Fruit fly (Drosophila melanogaster) whole organism, embryonic: ENCODE data around the gene CG5382.
A peak's percentile ranks its signal among the peaks of the same experiment; 100 is the strongest.

Experiments
- CG10147 ChIP-seq: fragments of 200-800 bp; sonication (Bioruptor generic); optimal IDR thresholded peaks from 2 replicates; lab custom pipeline; 2019; ENCODE audit warnings: missing biosample characterization, mild to moderate bottlenecking, missing genetic modification characterization, moderate library complexity
- CG10565 ChIP-seq: fragments of 200-800 bp; sonication (Bioruptor generic); optimal IDR thresholded peaks from 3 replicates; lab custom pipeline; 2016; ENCODE audit warnings: missing biosample characterization, mild to moderate bottlenecking, missing genetic modification characterization
- CG10959 ChIP-seq: fragments of 200-800 bp; sonication (Bioruptor generic); IDR thresholded peaks from 2 replicates; pipeline ENCODE4 v1.3.6; 2022; ENCODE audit warnings: missing biosample characterization, missing genetic modification characterization
- CG11247 ChIP-seq: fragments of 200-800 bp; sonication (Bioruptor generic); IDR thresholded peaks from 2 replicates; pipeline ENCODE4 v1.3.6; 2022; ENCODE audit warnings: missing biosample characterization, missing genetic modification characterization
- CG11560 ChIP-seq: fragments of 200-800 bp; sonication (Bioruptor generic); IDR thresholded peaks from 3 replicates; pipeline ENCODE4 v1.3.6; 2022; ENCODE audit warnings: missing biosample characterization, missing genetic modification characterization
- CG12744 ChIP-seq: fragments of 200-800 bp; sonication (Bioruptor generic); optimal IDR thresholded peaks from 2 replicates; lab custom pipeline; 2016; ENCODE audit warnings: missing biosample characterization, missing genetic modification characterization
- CG15514 ChIP-seq: fragments of 200-800 bp; sonication (Bioruptor generic); optimal IDR thresholded peaks from 3 replicates; lab custom pipeline; 2017; ENCODE audit warnings: missing biosample characterization, missing genetic modification characterization, mild to moderate bottlenecking, moderate library complexity, missing genetic modification reagents
- CG16779 ChIP-seq: fragments of 200-800 bp; sonication (Bioruptor generic); IDR thresholded peaks from 2 replicates; pipeline ENCODE4 v1.3.6; 2022; ENCODE audit warnings: missing biosample characterization, missing genetic modification characterization
- CG16815 ChIP-seq: fragments of 200-800 bp; sonication (Bioruptor generic); optimal IDR thresholded peaks from 3 replicates; lab custom pipeline; 2017; ENCODE audit warnings: missing biosample characterization, mild to moderate bottlenecking, missing genetic modification characterization
- CG17361 ChIP-seq: fragments of 200-800 bp; sonication (Bioruptor generic); IDR thresholded peaks from 3 replicates; pipeline ENCODE4 v1.3.6; 2022; ENCODE audit warnings: missing biosample characterization, missing genetic modification characterization
- CG17912 ChIP-seq: fragments of 200-800 bp; sonication (Bioruptor generic); optimal IDR thresholded peaks from 2 replicates; lab custom pipeline; 2018; ENCODE audit warnings: missing biosample characterization, mild to moderate bottlenecking, missing genetic modification characterization
- CG2202 ChIP-seq: fragments of 200-800 bp; sonication (Bioruptor generic); optimal IDR thresholded peaks from 2 replicates; lab custom pipeline; 2018; ENCODE audit warnings: missing biosample characterization, mild to moderate bottlenecking, missing genetic modification characterization
- CG33213 ChIP-seq: fragments of 200-800 bp; sonication (Bioruptor generic); optimal IDR thresholded peaks from 3 replicates; lab custom pipeline; 2016; ENCODE audit warnings: missing biosample characterization, missing genetic modification characterization
- CG6791 ChIP-seq: fragments of 200-800 bp; sonication (Bioruptor generic); IDR thresholded peaks from 3 replicates; pipeline ENCODE4 v1.3.6; 2022; ENCODE audit warnings: missing biosample characterization, missing genetic modification characterization; ENCODE audit not compliant: partially characterized antibody
- CG9932 ChIP-seq: fragments of 200-800 bp; sonication (Bioruptor generic); IDR thresholded peaks from 2 replicates; pipeline ENCODE4 v1.3.6; 2022; ENCODE audit warnings: missing biosample characterization, missing genetic modification characterization
- Ets65A ChIP-seq: fragments of 200-800 bp; sonication (Bioruptor generic); peaks from one replicate; lab custom pipeline; 2016; ENCODE audit warnings: missing biosample characterization, missing genetic modification characterization
- Ets97D ChIP-seq: fragments of 200-800 bp; sonication (Bioruptor generic); optimal IDR thresholded peaks from 3 replicates; lab custom pipeline; 2016; ENCODE audit warnings: missing biosample characterization, missing genetic modification characterization
- Fer3 ChIP-seq: fragments of 200-800 bp; sonication (Bioruptor generic); optimal IDR thresholded peaks from 2 replicates; lab custom pipeline; 2018; ENCODE audit warnings: missing biosample characterization, mild to moderate bottlenecking, missing genetic modification characterization, moderate library complexity
- Gsc ChIP-seq: fragments of 200-800 bp; sonication (Bioruptor generic); IDR thresholded peaks from 2 replicates; pipeline ENCODE4 v1.3.6; 2022; ENCODE audit warnings: missing biosample characterization, missing genetic modification characterization
- HLHmδ ChIP-seq: fragments of 200-800 bp; sonication (Bioruptor generic); optimal IDR thresholded peaks from 2 replicates; lab custom pipeline; 2018; ENCODE audit warnings: missing biosample characterization, mild to moderate bottlenecking, missing genetic modification characterization, moderate library complexity
- Hand ChIP-seq: fragments of 200-800 bp; sonication (Bioruptor generic); optimal IDR thresholded peaks from 2 replicates; lab custom pipeline; 2017; ENCODE audit warnings: mild to moderate bottlenecking, missing biosample characterization, missing genetic modification reagents, missing genetic modification characterization
- Hmr ChIP-seq: fragments of 200-800 bp; sonication (Bioruptor generic); optimal IDR thresholded peaks from 3 replicates; lab custom pipeline; 2017; ENCODE audit warnings: mild to moderate bottlenecking, missing biosample characterization, missing genetic modification reagents, missing genetic modification characterization
- Jarid2 ChIP-seq: fragments of 200-800 bp; sonication (Bioruptor generic); optimal IDR thresholded peaks from 3 replicates; lab custom pipeline; 2017; ENCODE audit warnings: mild to moderate bottlenecking, missing biosample characterization, missing genetic modification reagents, missing genetic modification characterization
- Max ChIP-seq: fragments of 200-800 bp; sonication (Bioruptor generic); optimal IDR thresholded peaks from 2 replicates; lab custom pipeline; 2016; ENCODE audit warnings: missing biosample characterization, mild to moderate bottlenecking, missing genetic modification characterization
- Meics ChIP-seq: fragments of 200-800 bp; sonication (Bioruptor generic); optimal IDR thresholded peaks from 2 replicates; lab custom pipeline; 2017; ENCODE audit warnings: missing biosample characterization, mild to moderate bottlenecking, missing genetic modification characterization
- NC2α ChIP-seq: fragments of 200-800 bp; sonication (Bioruptor generic); optimal IDR thresholded peaks from 2 replicates; lab custom pipeline; 2016; ENCODE audit warnings: missing biosample characterization, missing genetic modification characterization
- Scr ChIP-seq: fragments of 200-800 bp; sonication (Bioruptor generic); IDR thresholded peaks from 2 replicates; pipeline ENCODE4 v1.3.6; 2022; ENCODE audit warnings: missing biosample characterization, missing genetic modification characterization; ENCODE audit not compliant: partially characterized antibody
- Stat92E ChIP-seq, 3 experiments: fragments of >200 bp in 2 of 3; fragments of 200-800 bp in 1 of 3; sonication (Bioruptor generic) in 1 of 3; optimal IDR thresholded peaks; 2 replicates each; lab custom pipeline; 2017 to 2019; ENCODE audit warnings: missing biosample characterization in 3 of 3, missing genetic modification characterization in 3 of 3, mild to moderate bottlenecking in 1 of 3, moderate library complexity in 1 of 3
- aop ChIP-seq: fragments of 200-800 bp; sonication (Bioruptor generic); IDR thresholded peaks from 2 replicates; pipeline ENCODE4 v1.3.6; 2022; ENCODE audit warnings: missing biosample characterization, missing genetic modification characterization
- cad ChIP-seq: fragments of >200 bp; optimal IDR thresholded peaks from 2 replicates; lab custom pipeline; 2017; ENCODE audit warnings: missing biosample characterization, missing genetic modification characterization
- croc ChIP-seq: fragments of 200-800 bp; sonication (Bioruptor generic); conservative IDR thresholded peaks from 3 replicates; pipeline ENCODE4 v1.3.6; 2022; ENCODE audit warnings: missing biosample characterization, missing genetic modification characterization
- cwo ChIP-seq: fragments of 200-800 bp; sonication (Bioruptor generic); optimal IDR thresholded peaks from 3 replicates; lab custom pipeline; 2017; ENCODE audit warnings: missing biosample characterization, missing genetic modification characterization, mild to moderate bottlenecking, moderate library complexity, missing genetic modification reagents
- dmrt11E ChIP-seq: fragments of 200-800 bp; sonication (Bioruptor generic); optimal IDR thresholded peaks from 3 replicates; lab custom pipeline; 2018; ENCODE audit warnings: missing biosample characterization, mild to moderate bottlenecking, missing genetic modification characterization, moderate library complexity
- en ChIP-seq: fragments of 200-800 bp; sonication (Bioruptor generic); optimal IDR thresholded peaks from 2 replicates; lab custom pipeline; 2016; ENCODE audit warnings: missing biosample characterization, missing genetic modification characterization
- fd96Cb ChIP-seq: fragments of 200-800 bp; sonication (Bioruptor generic); optimal IDR thresholded peaks from 2 replicates; lab custom pipeline; 2018; ENCODE audit warnings: missing biosample characterization, mild to moderate bottlenecking, missing genetic modification characterization, moderate library complexity
- gem ChIP-seq: fragments of 200-800 bp; sonication (Bioruptor generic); optimal IDR thresholded peaks from 2 replicates; lab custom pipeline; 2019; ENCODE audit warnings: missing biosample characterization, mild to moderate bottlenecking, missing genetic modification characterization, moderate library complexity
- hkb ChIP-seq, 2 experiments: fragments of 200-800 bp in 1 of 2; fragments of >200 bp in 1 of 2; sonication (Bioruptor generic) in 1 of 2; IDR thresholded peaks in 1 of 2; optimal IDR thresholded peaks in 1 of 2; 2 replicates each; pipeline versions ENCODE4 v1.3.6 to Lab custom; 2017 to 2022; ENCODE audit warnings: missing biosample characterization in 1 of 2, missing genetic modification characterization in 1 of 2
- jigr1 ChIP-seq: fragments of 200-800 bp; sonication (Bioruptor generic); IDR thresholded peaks from 3 replicates; pipeline ENCODE4 v1.3.6; 2022; ENCODE audit warnings: missing biosample characterization, missing genetic modification characterization
- nerfin-2 ChIP-seq: fragments of 200-800 bp; sonication (Bioruptor generic); IDR thresholded peaks from 2 replicates; pipeline ENCODE4 v1.3.6; 2022; ENCODE audit warnings: missing biosample characterization, missing genetic modification characterization; ENCODE audit not compliant: partially characterized antibody
- nmo ChIP-seq: fragments of 200-800 bp; sonication (Bioruptor generic); optimal IDR thresholded peaks from 2 replicates; lab custom pipeline; 2018; ENCODE audit warnings: missing biosample characterization, mild to moderate bottlenecking, missing genetic modification characterization, moderate library complexity
- onecut ChIP-seq: fragments of 200-800 bp; sonication (Bioruptor generic); IDR thresholded peaks from 2 replicates; pipeline ENCODE4 v1.3.6; 2022; ENCODE audit warnings: missing biosample characterization, missing genetic modification characterization
- sens ChIP-seq: fragments of 200-800 bp; sonication (Bioruptor generic); peaks from one replicate; lab custom pipeline; 2016; ENCODE audit warnings: missing biosample characterization, missing genetic modification characterization
- slbo ChIP-seq: fragments of 200-800 bp; sonication (Bioruptor generic); IDR thresholded peaks from 2 replicates; pipeline ENCODE4 v1.3.6; 2022; ENCODE audit warnings: missing biosample characterization, missing genetic modification characterization
- slp2 ChIP-seq: fragments of 200-800 bp; sonication (Bioruptor generic); optimal IDR thresholded peaks from 2 replicates; lab custom pipeline; 2016; ENCODE audit warnings: missing biosample characterization, missing genetic modification characterization
- sna ChIP-seq: fragments of 200-800 bp; sonication (Bioruptor generic); IDR thresholded peaks from 2 replicates; pipeline ENCODE4 v1.3.6; 2022; ENCODE audit warnings: missing biosample characterization, missing genetic modification characterization; ENCODE audit not compliant: partially characterized antibody
- zen ChIP-seq: fragments of 200-800 bp; sonication (Bioruptor generic); optimal IDR thresholded peaks from 3 replicates; lab custom pipeline; 2018; ENCODE audit warnings: missing biosample characterization, mild to moderate bottlenecking, missing genetic modification characterization, moderate library complexity
- zen2 ChIP-seq: fragments of 200-800 bp; sonication (Bioruptor generic); IDR thresholded peaks from 3 replicates; pipeline ENCODE4 v1.3.6; 2022; ENCODE audit warnings: missing biosample characterization, missing genetic modification characterization; ENCODE audit not compliant: partially characterized antibody

Gene CG5382

DNA sequence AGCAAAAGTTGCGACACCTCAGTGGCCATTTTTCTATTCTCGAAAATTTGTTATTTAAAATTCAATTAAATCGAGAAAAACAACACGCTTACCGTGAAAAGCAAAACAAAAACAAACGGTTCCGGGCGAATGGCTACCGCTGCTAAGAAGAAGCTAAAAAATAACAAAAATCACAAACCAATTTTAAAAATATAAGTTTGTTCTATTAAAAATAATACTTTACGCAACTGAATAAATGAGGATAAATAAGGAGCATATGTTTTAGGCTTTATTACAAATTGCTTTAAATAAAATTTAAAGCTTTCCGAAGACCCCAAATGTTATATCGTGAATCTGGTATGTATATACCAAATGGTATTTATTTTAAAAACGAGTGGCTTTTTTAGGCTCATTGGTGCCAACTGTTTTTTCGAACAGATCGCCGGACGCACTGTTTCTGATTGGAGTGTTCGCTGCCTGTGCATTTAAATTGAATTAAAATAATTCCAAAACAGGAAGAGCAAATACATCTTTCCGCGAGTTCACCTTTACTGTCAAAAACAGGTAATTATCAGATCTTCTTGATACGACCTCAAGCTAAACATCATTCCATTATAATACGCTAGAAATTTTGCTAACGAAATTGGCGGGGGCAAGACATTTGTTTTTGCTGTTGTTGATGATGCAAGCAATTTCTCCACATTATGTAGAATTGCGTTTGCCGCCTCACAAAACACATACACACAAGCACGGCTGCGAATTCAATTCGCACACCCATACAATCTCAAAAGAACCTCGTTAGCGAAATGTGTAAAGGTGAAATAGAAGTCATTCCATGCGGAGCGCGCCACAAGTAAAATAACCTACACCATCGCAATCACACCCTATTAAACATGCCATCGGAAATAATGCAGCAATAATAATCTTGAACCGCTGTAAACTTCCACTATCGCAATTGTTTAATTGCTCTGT, 1.6 kb upstream of the CG5382 start, which contains the start of the genes Polr3F and PyK (continued):
- TF ChIP-seq CG2202 (tag; lab: Kevin White, UChicago) (peak; percentile 15), zen2 (no peak), CG16779 (GFP tag; lab: Robert Waterston, UW) (no peak), CG17361 (GFP tag; lab: Robert Waterston, UW) (peak; percentile 55; the same call in 2 of the 3 replicates), Ets65A (peak; percentile 23), sna (GFP tag; lab: Robert Waterston, UW) (0 out of 2 replicates have a peak, but pooled peaks have one; percentile 17), HLHmδ (GFP tag; lab: Kevin White, UChicago) (no peak), Scr (peak; percentile 7; the same call in 1 of the 2 replicates), CG15514 (GFP tag; lab: Kevin White, UChicago) (peak; percentile 66), CG10565 (no peak), en (GFP tag; lab: Kevin White, UChicago) (no peak), Jarid2 (GFP tag; lab: Kevin White, UChicago) (peak; percentile 64), NC2α (GFP tag; lab: Kevin White, UChicago) (no peak), Fer3 (peak; percentile 40), CG33213 (GFP tag; lab: Kevin White, UChicago) (no peak), CG10147 (GFP tag; lab: Kevin White, UChicago) (peak; percentile 14), Meics (peak; percentile 44), Ets97D (GFP tag; lab: Kevin White, UChicago) (peak; percentile 36), zen (tag; lab: Kevin White, UChicago) (peak; percentile 28), CG10959 (GFP tag; lab: Robert Waterston, UW) (no peak), cad (GFP tag; lab: Kevin White, UChicago) (no peak), cwo (GFP tag; lab: Kevin White, UChicago) (no peak), Gsc (GFP tag; lab: Robert Waterston, UW) (no peak), Hmr (GFP tag; lab: Kevin White, UChicago) (peak; percentile 51), Hand (GFP tag; lab: Kevin White, UChicago) (no peak), slp2 (GFP tag; lab: Kevin White, UChicago) (no peak), CG11247 (GFP tag; lab: Robert Waterston, UW) (no peak), CG17912 (GFP tag; lab: Kevin White, UChicago) (no peak), sens (peak; percentile 80), CG9932 (peak; percentile 47; the same call in 1 of the 2 replicates), aop (GFP tag; lab: Robert Waterston, UW) (no peak), fd96Cb (tag; lab: Kevin White, UChicago) (no peak), nmo (peak; percentile 54), Max (peak; percentile 33), CG16815 (GFP tag; lab: Kevin White, UChicago) (no peak), onecut (GFP tag; lab: Robert Waterston, UW) (no peak), gem (tag; lab: Kevin White, UChicago) (peak; percentile 59), Stat92E (GFP tag; optimal IDR thresholded peaks at IDR 0.05; lab: Kevin White, UChicago) (peak in 1 of 3 experiments; percentile 51), hkb (optimal IDR thresholded peaks at IDR 0.05; lab: Kevin White, UChicago) (no peak), hkb (GFP tag; IDR thresholded peaks at IDR 0.05; lab: Robert Waterston, UW) (peak; percentile 28), CG12744 (no peak), slbo (GFP tag; lab: Robert Waterston, UW) (0 out of 2 replicates have a peak, but pooled peaks have one; percentile 17), croc (GFP tag; lab: Robert Waterston, UW) (no peak), CG6791 (GFP tag; lab: Robert Waterston, UW) (no peak), jigr1 (GFP tag; lab: Robert Waterston, UW) (no peak), dmrt11E (tag; lab: Kevin White, UChicago) (no peak), CG11560 (no peak), nerfin-2 (GFP tag; lab: Robert Waterston, UW) (no peak)
